Worm (Caenorhabditis elegans) whole organism, early embryonic: ENCODE results near the gene ncx-10.
A peak's percentile ranks its signal among the peaks of the same experiment; 100 is the strongest.

Experiments
- B0310.2 ChIP-seq: sonication (generic microtip); optimal IDR thresholded peaks from 2 replicates; lab custom pipeline; 2016; ENCODE audit warnings: mild to moderate bottlenecking, missing genetic modification characterization, missing compliant biosample characterization
- F13C5.2 ChIP-seq: sonication (generic microtip); optimal IDR thresholded peaks from 2 replicates; lab custom pipeline; 2017; ENCODE audit warnings: mild to moderate bottlenecking, missing genetic modification characterization, inconsistent platforms, missing compliant biosample characterization
- aly-1 ChIP-seq: sonication (generic microtip); optimal IDR thresholded peaks from 2 replicates; lab custom pipeline; 2016; ENCODE audit warnings: missing genetic modification characterization, missing compliant biosample characterization
- ama-1 ChIP-seq: fragments of 150-350 bp; optimal IDR thresholded peaks from 2 replicates; lab custom pipeline; 2014
- ceh-13 ChIP-seq: fragments of 200-800 bp; sonication (Bioruptor generic); optimal IDR thresholded peaks from 2 replicates; lab custom pipeline; 2018; ENCODE audit warnings: mild to moderate bottlenecking, missing genetic modification characterization, missing compliant biosample characterization
- ceh-36 ChIP-seq: sonication (generic microtip); optimal IDR thresholded peaks from 2 replicates; lab custom pipeline; 2016; ENCODE audit warnings: missing genetic modification characterization, inconsistent platforms, missing compliant biosample characterization
- ets-7 ChIP-seq: sonication (generic microtip); optimal IDR thresholded peaks from 2 replicates; lab custom pipeline; 2016; ENCODE audit warnings: missing genotype, missing genetic modification characterization, missing compliant biosample characterization
- flt-1 ChIP-seq: fragments of 200-800 bp; sonication (Bioruptor generic); IDR thresholded peaks from 2 replicates; pipeline ENCODE4 v1.3.6; 2022; ENCODE audit warnings: missing genetic modification characterization, missing compliant biosample characterization
- hmbx-1 ChIP-seq: sonication (generic microtip); optimal IDR thresholded peaks from 2 replicates; lab custom pipeline; 2016; ENCODE audit warnings: mild to moderate bottlenecking, missing genetic modification characterization, missing compliant biosample characterization
- hmg-4 ChIP-seq: fragments of 200-800 bp; sonication (Bioruptor generic); optimal IDR thresholded peaks from 2 replicates; lab custom pipeline; 2018; ENCODE audit warnings: mild to moderate bottlenecking, missing genetic modification characterization, missing compliant biosample characterization
- hnd-1 ChIP-seq: sonication (generic microtip); optimal IDR thresholded peaks from 2 replicates; lab custom pipeline; 2016; ENCODE audit warnings: missing genetic modification characterization, missing compliant biosample characterization
- pes-1 ChIP-seq: fragments of 200-800 bp; sonication (Bioruptor generic); IDR thresholded peaks from 2 replicates; pipeline ENCODE4 v1.3.6; 2022; ENCODE audit warnings: missing genetic modification reagents, missing genetic modification characterization, missing compliant biosample characterization
- scrt-1 ChIP-seq: fragments of 200-800 bp; sonication (Bioruptor generic); IDR thresholded peaks from 2 replicates; pipeline ENCODE4 v1.3.6; 2022; ENCODE audit warnings: missing genetic modification characterization, missing compliant biosample characterization
- sea-1 ChIP-seq: fragments of 200-800 bp; sonication (Bioruptor generic); conservative IDR thresholded peaks from 2 replicates; pipeline ENCODE4 v1.3.6; 2022; ENCODE audit warnings: missing genetic modification characterization, missing compliant biosample characterization
- tbx-11 ChIP-seq: fragments of 200-800 bp; sonication (Bioruptor generic); IDR thresholded peaks from 2 replicates; pipeline ENCODE4 v1.3.6; 2022; ENCODE audit warnings: missing genetic modification characterization, missing compliant biosample characterization
- tbx-37 ChIP-seq: fragments of 200-800 bp; sonication (Bioruptor generic); conservative IDR thresholded peaks from 2 replicates; pipeline ENCODE4 v1.3.6; 2022; ENCODE audit warnings: missing genetic modification reagents, missing genetic modification characterization, missing compliant biosample characterization
- tra-4 ChIP-seq: sonication (generic microtip); optimal IDR thresholded peaks from 2 replicates; lab custom pipeline; 2017; ENCODE audit warnings: missing genetic modification characterization, missing compliant biosample characterization

The ncx-10 gene

ce11 chrV:7932998-7933397 lies at the start of gene ncx-10:
Gene ncx-10, minus strand, starts transcription at chrV:7933098.
- TF ChIP-seq hmg-4 (GFP tag; lab: Kevin White, UChicago) (no peak), ceh-13 (GFP tag; lab: Kevin White, UChicago) (no peak)

DNA sequence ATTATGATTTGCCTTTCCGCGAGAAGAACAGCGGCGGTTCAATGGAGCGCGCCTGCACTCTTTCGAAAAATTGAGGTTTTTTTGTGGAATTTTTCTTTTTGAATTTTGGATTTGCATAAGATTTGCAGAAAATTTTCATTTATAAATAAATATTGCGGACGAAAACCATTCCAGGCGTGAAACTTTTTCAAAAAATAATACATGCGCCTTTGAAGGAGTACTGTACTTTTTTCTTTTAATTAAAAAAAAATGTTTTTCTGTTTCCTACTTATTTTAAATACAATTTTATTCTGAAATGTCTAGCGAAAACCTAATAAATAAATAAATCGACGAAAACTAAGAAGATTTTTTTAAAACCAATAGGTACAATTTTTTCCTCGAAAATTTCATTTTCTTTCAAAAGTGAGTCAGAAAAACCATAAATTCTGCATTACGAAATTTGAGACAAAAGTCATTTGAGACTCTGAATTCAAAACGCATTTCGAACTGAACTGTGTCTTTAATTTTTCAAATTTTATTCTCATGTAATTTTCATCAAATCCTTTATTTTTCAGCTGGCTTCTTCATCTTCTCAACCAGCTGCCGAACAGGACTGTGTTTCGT lies 48.2 kb upstream of the ncx-10 start, which contains the start of gene F26D11.1:
Gene F26D11.1 (plus strand): TSS at position 553 of the 603 bp plus-strand sequence.
- no peak for TF ChIP-seq hmbx-1 (tag; lab: Kevin White, UChicago)
- no peak for TF ChIP-seq ceh-13 (GFP tag; lab: Kevin White, UChicago)
- no peak for TF ChIP-seq hnd-1 (tag; lab: Kevin White, UChicago)
- TF ChIP-seq ets-7 (tag; lab: Kevin White, UChicago), result no peak
- TF ChIP-seq aly-1, result no peak
- no peak for TF ChIP-seq ceh-36
- no peak for TF ChIP-seq scrt-1 (GFP tag; lab: Robert Waterston, UW)
- no peak for TF ChIP-seq F13C5.2 (tag; lab: Kevin White, UChicago)
- TF ChIP-seq pes-1 (GFP tag; lab: Robert Waterston, UW), result no peak
- no peak for TF ChIP-seq tra-4 (tag; lab: Kevin White, UChicago)
- no peak for TF ChIP-seq tbx-37
- no peak for TF ChIP-seq hmg-4 (GFP tag; lab: Kevin White, UChicago)
- TF ChIP-seq B0310.2, result no peak
- no peak for TF ChIP-seq ama-1 (lab: Kevin White, UChicago)

ce11 chrV:7980370-7980987 lies 47.6 kb upstream of the ncx-10 start:
- TF ChIP-seq flt-1 (GFP tag; lab: Robert Waterston, UW) (no peak), tbx-37 (no peak), tbx-11 (GFP tag; lab: Robert Waterston, UW) (no peak), scrt-1 (GFP tag; lab: Robert Waterston, UW) (no peak), ceh-36 (no peak), hmbx-1 (tag; lab: Kevin White, UChicago) (no peak), B0310.2 (no peak), F13C5.2 (tag; lab: Kevin White, UChicago) (no peak), ets-7 (tag; lab: Kevin White, UChicago) (no peak)

ce11 chrV:7978798-7979197 lies 45.9 kb upstream of the ncx-10 start:
- TF ChIP-seq ceh-36 (peak; percentile 17), hmg-4 (GFP tag; lab: Kevin White, UChicago) (peak; percentile 87), B0310.2 (peak; percentile 74), sea-1 (GFP tag; lab: Robert Waterston, UW) (peak; percentile 40; the same call in 1 of the 2 replicates), tbx-37 (no peak), tra-4 (tag; lab: Kevin White, UChicago) (no peak), F13C5.2 (tag; lab: Kevin White, UChicago) (peak; percentile 38)

ce11 chrV:7977701-7978461 lies 45.0 kb upstream of the ncx-10 start, which contains the start of gene let-413:
Gene let-413, minus strand, starts transcription at chrV:7977776.
- peak; percentile 21 for TF ChIP-seq aly-1
- TF ChIP-seq hmg-4 (GFP tag; lab: Kevin White, UChicago), result no peak

ce11 chrV:7971376-7971775 lies 38.5 kb upstream of the ncx-10 start:
- no peak for TF ChIP-seq F13C5.2 (tag; lab: Kevin White, UChicago)
- no peak for TF ChIP-seq aly-1
- no peak for TF ChIP-seq ama-1 (lab: Kevin White, UChicago)
- no peak for TF ChIP-seq sea-1 (GFP tag; lab: Robert Waterston, UW)
- no peak for TF ChIP-seq pes-1 (GFP tag; lab: Robert Waterston, UW)
- TF ChIP-seq tbx-11 (GFP tag; lab: Robert Waterston, UW), result no peak
- no peak for TF ChIP-seq scrt-1 (GFP tag; lab: Robert Waterston, UW)
- TF ChIP-seq ets-7 (tag; lab: Kevin White, UChicago), result no peak
- no peak for TF ChIP-seq B0310.2
- no peak for TF ChIP-seq hmg-4 (GFP tag; lab: Kevin White, UChicago)
- no peak for TF ChIP-seq flt-1 (GFP tag; lab: Robert Waterston, UW)
- no peak for TF ChIP-seq tbx-37
- TF ChIP-seq ceh-13 (GFP tag; lab: Kevin White, UChicago), result no peak
- no peak for TF ChIP-seq hmbx-1 (tag; lab: Kevin White, UChicago)
- no peak for TF ChIP-seq hnd-1 (tag; lab: Kevin White, UChicago)
- no peak for TF ChIP-seq tra-4 (tag; lab: Kevin White, UChicago)
- TF ChIP-seq ceh-36, result no peak

- TF ChIP-seq pes-1 (GFP tag; lab: Robert Waterston, UW) (no peak), ceh-13 (GFP tag; lab: Kevin White, UChicago) (no peak), ama-1 (lab: Kevin White, UChicago) (no peak), ets-7 (tag; lab: Kevin White, UChicago) (no peak), ceh-36 (no peak), hnd-1 (tag; lab: Kevin White, UChicago) (no peak)
These were observed 37.6 kb upstream of the ncx-10 start for ce11 chrV:7970519-7970918.
